Fruit fly (Drosophila melanogaster) whole organism, adult: ENCODE measurements around the gene Spn28B.

Experiments
- CG11617 ChIP-seq: fragments of 200-800 bp; sonication (Bioruptor generic); optimal IDR thresholded peaks from 2 replicates; lab custom pipeline; 2017; ENCODE audit warnings: mild to moderate bottlenecking, missing biosample characterization, missing genetic modification reagents, missing genetic modification characterization
- CG14711 ChIP-seq: fragments of 200-800 bp; sonication (Bioruptor generic); optimal IDR thresholded peaks from 2 replicates; lab custom pipeline; 2018; ENCODE audit warnings: missing biosample characterization, mild to moderate bottlenecking, missing genetic modification characterization, moderate library complexity
- CG1620 ChIP-seq: fragments of 200-800 bp; sonication (Bioruptor generic); optimal IDR thresholded peaks from 2 replicates; lab custom pipeline; 2016; ENCODE audit warnings: missing biosample characterization, missing genetic modification characterization
- CG7045 ChIP-seq: fragments of 200-800 bp; sonication (Bioruptor generic); optimal IDR thresholded peaks from 2 replicates; lab custom pipeline; 2017; ENCODE audit warnings: missing biosample characterization, mild to moderate bottlenecking, missing genetic modification characterization
- Clk ChIP-seq: fragments of 200-800 bp; sonication (Bioruptor generic); optimal IDR thresholded peaks from 2 replicates; lab custom pipeline; 2017; ENCODE audit warnings: missing biosample characterization, missing genetic modification characterization
- Hr96 ChIP-seq: fragments of 200-800 bp; sonication (Bioruptor generic); optimal IDR thresholded peaks from 2 replicates; lab custom pipeline; 2016; ENCODE audit warnings: missing biosample characterization, missing genetic modification characterization
- bab1 ChIP-seq: fragments of 200-800 bp; sonication (Bioruptor generic); optimal IDR thresholded peaks from 3 replicates; lab custom pipeline; 2019; ENCODE audit warnings: missing biosample characterization, mild to moderate bottlenecking, missing genetic modification characterization, moderate library complexity
- toe ChIP-seq: fragments of 200-800 bp; sonication (Bioruptor generic); optimal IDR thresholded peaks from 2 replicates; lab custom pipeline; 2016; ENCODE audit warnings: missing biosample characterization, missing genetic modification characterization

- TF ChIP-seq Clk (GFP tag; lab: Kevin White, UChicago) = no peak
- no peak for TF ChIP-seq bab1 (GFP tag; lab: Kevin White, UChicago)
- no peak for TF ChIP-seq CG11617 (GFP tag; lab: Kevin White, UChicago)
- peak; percentile 10 for TF ChIP-seq CG7045 (GFP tag; lab: Kevin White, UChicago)
- TF ChIP-seq Hr96 (GFP tag; lab: Kevin White, UChicago) = no peak
- no peak for TF ChIP-seq CG1620
- TF ChIP-seq CG14711 (tag; lab: Kevin White, UChicago) = no peak
- no peak for TF ChIP-seq toe (GFP tag; lab: Kevin White, UChicago)
Observed at dm6 chr2L:7601875-7602274, 20.2 kb downstream of the Spn28B start.
